Fruit fly (Drosophila melanogaster) whole organism, embryonic: Measurements from ENCODE around the gene org-1.

ENCODE experiments used
- Antp ChIP-seq: fragments of 200-800 bp; sonication (Bioruptor generic); optimal IDR thresholded peaks from 3 replicates; lab custom pipeline; 2016; ENCODE audit warnings: missing biosample characterization, missing genetic modification characterization
- CG11093 ChIP-seq: fragments of 200-800 bp; sonication (Bioruptor generic); IDR thresholded peaks from 3 replicates; pipeline ENCODE4 v1.3.6; 2022; ENCODE audit warnings: missing biosample characterization, missing genetic modification characterization
- CG11504 ChIP-seq: fragments of 200-800 bp; sonication (Bioruptor generic); optimal IDR thresholded peaks from 3 replicates; lab custom pipeline; 2019; ENCODE audit warnings: missing biosample characterization, mild to moderate bottlenecking, missing genetic modification characterization, moderate library complexity
- CG12391 ChIP-seq: fragments of 200-800 bp; sonication (Bioruptor generic); optimal IDR thresholded peaks from 3 replicates; lab custom pipeline; 2018; ENCODE audit warnings: missing biosample characterization, mild to moderate bottlenecking, missing genetic modification characterization, moderate library complexity
- CG13123 ChIP-seq: fragments of 200-800 bp; sonication (Bioruptor generic); optimal IDR thresholded peaks from 2 replicates; lab custom pipeline; 2016; ENCODE audit warnings: missing biosample characterization, missing genetic modification characterization
- CG1792 ChIP-seq: fragments of 200-800 bp; sonication (Bioruptor generic); optimal IDR thresholded peaks from 2 replicates; lab custom pipeline; 2016; ENCODE audit warnings: missing biosample characterization, missing genetic modification characterization
- CG18011 ChIP-seq: fragments of 200-800 bp; sonication (Bioruptor generic); optimal IDR thresholded peaks from 2 replicates; lab custom pipeline; 2017; ENCODE audit warnings: missing biosample characterization, missing genetic modification characterization, mild to moderate bottlenecking, moderate library complexity, missing genotype
- CG18262 ChIP-seq: fragments of 200-800 bp; optimal IDR thresholded peaks from 3 replicates; lab custom pipeline; 2019; ENCODE audit warnings: missing biosample characterization, mild to moderate bottlenecking, missing genetic modification characterization, moderate library complexity
- CG2678 ChIP-seq: fragments of 200-800 bp; sonication (Bioruptor generic); optimal IDR thresholded peaks from 3 replicates; lab custom pipeline; 2019; ENCODE audit warnings: missing biosample characterization, mild to moderate bottlenecking, missing genetic modification characterization, moderate library complexity
- CG31441 ChIP-seq: fragments of 200-800 bp; sonication (Bioruptor generic); IDR thresholded peaks from 2 replicates; pipeline ENCODE4 v1.3.6; 2022; ENCODE audit warnings: missing biosample characterization, missing genetic modification characterization
- CG34224 ChIP-seq: fragments of 200-800 bp; sonication (Bioruptor generic); IDR thresholded peaks from 3 replicates; pipeline ENCODE4 v1.3.6; 2022; ENCODE audit warnings: missing biosample characterization, missing genetic modification characterization; ENCODE audit not compliant: partially characterized antibody
- CG43689 ChIP-seq: fragments of 200-800 bp; sonication (Bioruptor generic); IDR thresholded peaks from 2 replicates; pipeline ENCODE4 v1.3.6; 2022; ENCODE audit warnings: missing biosample characterization, missing genetic modification characterization
- CG6689 ChIP-seq: fragments of 200-800 bp; sonication (Bioruptor generic); IDR thresholded peaks from 2 replicates; pipeline ENCODE4 v1.3.6; 2022; ENCODE audit warnings: missing biosample characterization, missing genetic modification characterization
- CG7839 ChIP-seq: fragments of 200-800 bp; sonication (Bioruptor generic); optimal IDR thresholded peaks from 3 replicates; lab custom pipeline; 2018; ENCODE audit warnings: missing biosample characterization, mild to moderate bottlenecking, missing genetic modification characterization, moderate library complexity
- CG9817 ChIP-seq: fragments of 200-800 bp; sonication (Bioruptor generic); optimal IDR thresholded peaks from 2 replicates; lab custom pipeline; 2018; ENCODE audit warnings: missing biosample characterization, mild to moderate bottlenecking, missing genetic modification characterization, moderate library complexity
- CG9932 ChIP-seq: fragments of 200-800 bp; sonication (Bioruptor generic); IDR thresholded peaks from 2 replicates; pipeline ENCODE4 v1.3.6; 2022; ENCODE audit warnings: missing biosample characterization, missing genetic modification characterization
- D19A ChIP-seq: fragments of 200-800 bp; optimal IDR thresholded peaks from 3 replicates; lab custom pipeline; 2019; ENCODE audit warnings: missing biosample characterization, mild to moderate bottlenecking, missing genetic modification characterization, moderate library complexity
- E2f2 ChIP-seq: fragments of 200-800 bp; sonication (Bioruptor generic); IDR thresholded peaks from 2 replicates; pipeline ENCODE4 v1.3.6; 2022; ENCODE audit warnings: missing biosample characterization, missing genetic modification characterization
- GATAe ChIP-seq: fragments of 200-800 bp; sonication (Bioruptor generic); conservative IDR thresholded peaks from 2 replicates; pipeline ENCODE4 v1.3.6; 2022; ENCODE audit warnings: missing biosample characterization, missing genetic modification characterization
- H2.0 ChIP-seq: fragments of 200-800 bp; sonication (Bioruptor generic); IDR thresholded peaks from 2 replicates; pipeline ENCODE4 v1.3.6; 2022; ENCODE audit warnings: missing biosample characterization, missing genetic modification characterization
- HmgZ ChIP-seq: fragments of 200-800 bp; sonication (Bioruptor generic); optimal IDR thresholded peaks from 2 replicates; lab custom pipeline; 2018; ENCODE audit warnings: missing biosample characterization, mild to moderate bottlenecking, missing genetic modification characterization
- Jarid2 ChIP-seq: fragments of 200-800 bp; sonication (Bioruptor generic); optimal IDR thresholded peaks from 3 replicates; lab custom pipeline; 2017; ENCODE audit warnings: mild to moderate bottlenecking, missing biosample characterization, missing genetic modification reagents, missing genetic modification characterization
- MESR4 ChIP-seq: fragments of 200-800 bp; sonication (Bioruptor generic); optimal IDR thresholded peaks from 2 replicates; lab custom pipeline; 2018; ENCODE audit warnings: missing biosample characterization, mild to moderate bottlenecking, missing genetic modification characterization, moderate library complexity
- Mad ChIP-seq: fragments of 200-800 bp; sonication (Bioruptor generic); optimal IDR thresholded peaks from 2 replicates; lab custom pipeline; 2016; ENCODE audit warnings: missing biosample characterization, missing genetic modification characterization
- Max ChIP-seq: fragments of 200-800 bp; sonication (Bioruptor generic); optimal IDR thresholded peaks from 2 replicates; lab custom pipeline; 2016; ENCODE audit warnings: missing biosample characterization, mild to moderate bottlenecking, missing genetic modification characterization
- Med ChIP-seq: fragments of 200-800 bp; sonication (Bioruptor generic); peaks from one replicate; lab custom pipeline; 2016; ENCODE audit warnings: missing biosample characterization, missing genetic modification characterization, mild to moderate bottlenecking, inconsistent platforms, moderate library complexity
- NK7.1 ChIP-seq: fragments of 200-800 bp; sonication (Bioruptor generic); optimal IDR thresholded peaks from 3 replicates; lab custom pipeline; 2016; ENCODE audit warnings: missing biosample characterization, missing genetic modification characterization
- Neu2 ChIP-seq: fragments of 200-800 bp; sonication (Bioruptor generic); optimal IDR thresholded peaks from 3 replicates; lab custom pipeline; 2016; ENCODE audit warnings: missing biosample characterization, missing genetic modification characterization, borderline replicate concordance
- NfI ChIP-seq: fragments of 200-800 bp; sonication (Bioruptor generic); optimal IDR thresholded peaks from 3 replicates; lab custom pipeline; 2018; ENCODE audit warnings: missing biosample characterization, mild to moderate bottlenecking, missing genetic modification characterization, moderate library complexity
- Opbp ChIP-seq: fragments of 200-800 bp; sonication (Bioruptor generic); IDR thresholded peaks from 3 replicates; pipeline ENCODE4 v1.3.6; 2022; ENCODE audit warnings: missing biosample characterization, missing genetic modification characterization; ENCODE audit not compliant: partially characterized antibody
- Poxn ChIP-seq: fragments of 200-800 bp; sonication (Bioruptor generic); IDR thresholded peaks from 2 replicates; pipeline ENCODE4 v1.3.6; 2022; ENCODE audit warnings: missing biosample characterization, missing genetic modification characterization
- ap ChIP-seq: fragments of 200-800 bp; sonication (Bioruptor generic); IDR thresholded peaks from 2 replicates; pipeline ENCODE4 v1.3.6; 2022; ENCODE audit warnings: missing biosample characterization, missing genetic modification characterization
- chinmo ChIP-seq: fragments of 200-800 bp; sonication (Bioruptor generic); IDR thresholded peaks from 4 replicates; pipeline ENCODE4 v1.3.6; 2022; ENCODE audit warnings: missing biosample characterization, missing genetic modification characterization; ENCODE audit not compliant: partially characterized antibody
- ci ChIP-seq: fragments of 200-800 bp; sonication (Bioruptor generic); IDR thresholded peaks from 3 replicates; pipeline ENCODE4 v1.3.6; 2022; ENCODE audit warnings: missing biosample characterization, missing genetic modification characterization
- croc ChIP-seq: fragments of 200-800 bp; sonication (Bioruptor generic); conservative IDR thresholded peaks from 3 replicates; pipeline ENCODE4 v1.3.6; 2022; ENCODE audit warnings: missing biosample characterization, missing genetic modification characterization
- cwo ChIP-seq: fragments of 200-800 bp; sonication (Bioruptor generic); optimal IDR thresholded peaks from 3 replicates; lab custom pipeline; 2017; ENCODE audit warnings: missing biosample characterization, missing genetic modification characterization, mild to moderate bottlenecking, moderate library complexity, missing genetic modification reagents
- ftz-f1 ChIP-seq: fragments of 200-800 bp; sonication (Bioruptor generic); optimal IDR thresholded peaks from 2 replicates; lab custom pipeline; 2016; ENCODE audit warnings: missing biosample characterization, missing genetic modification characterization
- gem ChIP-seq: fragments of 200-800 bp; sonication (Bioruptor generic); optimal IDR thresholded peaks from 2 replicates; lab custom pipeline; 2019; ENCODE audit warnings: missing biosample characterization, mild to moderate bottlenecking, missing genetic modification characterization, moderate library complexity
- grn ChIP-seq: fragments of 200-800 bp; sonication (Bioruptor generic); optimal IDR thresholded peaks from 3 replicates; lab custom pipeline; 2017; ENCODE audit warnings: missing biosample characterization, missing genetic modification characterization
- inv ChIP-seq: fragments of 200-800 bp; sonication (Bioruptor generic); IDR thresholded peaks from 2 replicates; pipeline ENCODE4 v1.3.6; 2022; ENCODE audit warnings: missing biosample characterization, missing genetic modification characterization; ENCODE audit not compliant: partially characterized antibody
- klu ChIP-seq: fragments of 200-800 bp; sonication (Bioruptor generic); IDR thresholded peaks from 2 replicates; pipeline ENCODE4 v1.3.6; 2022; ENCODE audit warnings: missing biosample characterization, missing genetic modification characterization
- lilli ChIP-seq: fragments of 200-800 bp; sonication (Bioruptor generic); optimal IDR thresholded peaks from 3 replicates; lab custom pipeline; 2016; ENCODE audit warnings: missing biosample characterization, missing genetic modification characterization
- otp ChIP-seq: fragments of 200-800 bp; sonication (Bioruptor generic); IDR thresholded peaks from 3 replicates; pipeline ENCODE4, ENCODE4 v1.3.6; 2022; ENCODE audit warnings: missing biosample characterization, missing genetic modification characterization
- run ChIP-seq: fragments of 200-800 bp; sonication (Bioruptor generic); optimal IDR thresholded peaks from 3 replicates; lab custom pipeline; 2018; ENCODE audit warnings: missing biosample characterization, mild to moderate bottlenecking, missing genetic modification characterization
- sd ChIP-seq: fragments of 200-800 bp; sonication (Bioruptor generic); optimal IDR thresholded peaks from 3 replicates; lab custom pipeline; 2018; ENCODE audit warnings: missing biosample characterization, mild to moderate bottlenecking, missing genetic modification characterization, moderate library complexity
- sisA ChIP-seq: fragments of 200-800 bp; sonication (Bioruptor generic); IDR thresholded peaks from 2 replicates; pipeline ENCODE4 v1.3.6; 2022; ENCODE audit warnings: missing biosample characterization, missing genetic modification characterization
- sqz ChIP-seq: fragments of 200-800 bp; sonication (Bioruptor generic); optimal IDR thresholded peaks from 3 replicates; lab custom pipeline; 2018; ENCODE audit warnings: missing biosample characterization, mild to moderate bottlenecking, missing genetic modification characterization
- sr ChIP-seq: fragments of 200-800 bp; sonication (Bioruptor generic); IDR thresholded peaks from 3 replicates; pipeline ENCODE4 v1.3.6; 2022; ENCODE audit warnings: missing biosample characterization, missing genetic modification characterization
- vnd ChIP-seq: fragments of 200-800 bp; sonication (Bioruptor generic); IDR thresholded peaks from 3 replicates; pipeline ENCODE4 v1.3.6; 2022; ENCODE audit warnings: missing biosample characterization, missing genetic modification characterization; ENCODE audit not compliant: partially characterized antibody
- wdn ChIP-seq: fragments of 200-800 bp; sonication (Bioruptor generic); IDR thresholded peaks from 2 replicates; pipeline ENCODE4 v1.3.6; 2022; ENCODE audit warnings: missing biosample characterization, missing genetic modification characterization

org-1 gene

dm6 chrX:8450214-8450904, 4.5 kb downstream of the org-1 start:
- TF ChIP-seq CG9817 (tag; lab: Kevin White, UChicago) (no peak), Opbp (no peak), sr (GFP tag; lab: Robert Waterston, UW) (peak; percentile 43; the same call in 1 of the 3 replicates), Antp (no peak), GATAe (GFP tag; lab: Robert Waterston, UW) (peak; percentile 64), CG12391 (tag; lab: Kevin White, UChicago) (no peak), CG7839 (tag; lab: Kevin White, UChicago) (peak; percentile 12), HmgZ (tag; lab: Kevin White, UChicago) (no peak), NfI (GFP tag; lab: Kevin White, UChicago) (no peak), ci (GFP tag; lab: Robert Waterston, UW) (no peak), sd (tag; lab: Kevin White, UChicago) (peak; percentile 78), ap (GFP tag; lab: Robert Waterston, UW) (no peak), sqz (GFP tag; lab: Kevin White, UChicago) (no peak), H2.0 (GFP tag; lab: Robert Waterston, UW) (no peak), ftz-f1 (GFP tag; lab: Kevin White, UChicago) (no peak), NK7.1 (no peak), CG13123 (GFP tag; lab: Kevin White, UChicago) (no peak), croc (no peak), CG11504 (tag; lab: Kevin White, UChicago) (peak; percentile 24), run (no peak), Med (GFP tag; lab: Kevin White, UChicago) (peak; percentile 21), MESR4 (GFP tag; lab: Kevin White, UChicago) (no peak), CG18262 (tag; lab: Kevin White, UChicago) (no peak), CG9932 (GFP tag; lab: Robert Waterston, UW) (0 out of 2 replicates have a peak, but pooled peaks have one; percentile 18), Jarid2 (GFP tag; lab: Kevin White, UChicago) (no peak), cwo (GFP tag; lab: Kevin White, UChicago) (no peak), CG18011 (GFP tag; lab: Kevin White, UChicago) (no peak), inv (GFP tag; lab: Robert Waterston, UW) (no peak), CG31441 (GFP tag; lab: Robert Waterston, UW) (no peak), otp (GFP tag; lab: Robert Waterston, UW) (no peak), chinmo (GFP tag; lab: Robert Waterston, UW) (peak; percentile 70; the same call in 2 of the 4 replicates), CG11093 (no peak), lilli (peak; percentile 4), D19A (peak; percentile 85), grn (GFP tag; lab: Kevin White, UChicago) (peak; percentile 75), E2f2 (GFP tag; lab: Robert Waterston, UW) (0 out of 2 replicates have a peak, but pooled peaks have one; percentile 17), sisA (no peak), Poxn (GFP tag; lab: Robert Waterston, UW) (no peak), CG43689 (GFP tag; lab: Robert Waterston, UW) (no peak), CG34224 (GFP tag; lab: Robert Waterston, UW) (no peak), CG6689 (GFP tag; lab: Robert Waterston, UW) (no peak), wdn (GFP tag; lab: Robert Waterston, UW) (no peak), CG1792 (GFP tag; lab: Kevin White, UChicago) (no peak), Max (GFP tag; lab: Kevin White, UChicago) (no peak), Mad (no peak), klu (GFP tag; lab: Robert Waterston, UW) (no peak), vnd (GFP tag; lab: Robert Waterston, UW) (no peak), Neu2 (GFP tag; lab: Kevin White, UChicago) (no peak), CG2678 (peak; percentile 24), gem (tag; lab: Kevin White, UChicago) (peak; percentile 27)
